Worm (Caenorhabditis elegans): Measurements from ENCODE around the gene fbxa-5.

- TF ChIP-seq ceh-82 (tag; optimal IDR thresholded peaks at IDR 0.05) (no peak), hlh-30 (tag; optimal IDR thresholded peaks at IDR 0.05; ENCODE audit: insufficient read depth) (no peak), lin-13 (GFP tag; optimal IDR thresholded peaks at IDR 0.05) (no peak), nhr-237 (tag; optimal IDR thresholded peaks at IDR 0.05) (no peak), pqm-1 (tag; optimal IDR thresholded peaks at IDR 0.05) (peak; percentile 86), nhr-10 (tag; optimal IDR thresholded peaks at IDR 0.05) (no peak), ZK337.2 (GFP tag; IDR thresholded peaks at IDR 0.05) (no peak), daf-19 (GFP tag; conservative IDR thresholded peaks at IDR 0.05) (no peak), mdt-29 (GFP tag; IDR thresholded peaks at IDR 0.05) (no peak), nhr-6 (tag; optimal IDR thresholded peaks at IDR 0.05) (no peak), nhr-28 (tag; optimal IDR thresholded peaks at IDR 0.05) (peak; percentile 78)
These were observed 31.9 kb downstream of the fbxa-5 start, which contains the start of gene fbxa-79 for ce11 chrIII:1308209-1308608.

Data from whole organism, L4 larva.